Fruit fly (Drosophila melanogaster) whole organism, embryonic: ENCODE data around the gene SC35.
A peak's percentile ranks its signal among the peaks of the same experiment; 100 is the strongest.

Experiments
- Bteb2 ChIP-seq: fragments of 200-800 bp; sonication (Bioruptor generic); optimal IDR thresholded peaks from 2 replicates; lab custom pipeline; 2016; ENCODE audit warnings: missing biosample characterization, missing genetic modification characterization
- CG10267 ChIP-seq: fragments of 200-800 bp; sonication (Bioruptor generic); optimal IDR thresholded peaks from 2 replicates; lab custom pipeline; 2018; ENCODE audit warnings: missing biosample characterization, mild to moderate bottlenecking, missing genetic modification characterization, moderate library complexity
- CG11085 ChIP-seq: fragments of 200-800 bp; sonication (Bioruptor generic); IDR thresholded peaks from 2 replicates; pipeline ENCODE4 v1.3.6; 2022; ENCODE audit warnings: missing biosample characterization, missing genetic modification characterization
- CG14667 ChIP-seq: fragments of 200-800 bp; sonication (Bioruptor generic); IDR thresholded peaks from 2 replicates; pipeline ENCODE4 v1.3.6; 2022; ENCODE audit warnings: missing biosample characterization, missing genetic modification characterization
- CG15011 ChIP-seq: fragments of 200-800 bp; sonication (Bioruptor generic); optimal IDR thresholded peaks from 3 replicates; lab custom pipeline; 2018; ENCODE audit warnings: missing biosample characterization, mild to moderate bottlenecking, missing genetic modification characterization
- CG17359 ChIP-seq: fragments of 200-800 bp; sonication (Bioruptor generic); optimal IDR thresholded peaks from 3 replicates; lab custom pipeline; 2018; ENCODE audit warnings: missing biosample characterization, mild to moderate bottlenecking, missing genetic modification characterization, moderate library complexity
- CG17568 ChIP-seq: fragments of 200-800 bp; sonication (Bioruptor generic); optimal IDR thresholded peaks from 2 replicates; lab custom pipeline; 2018; ENCODE audit warnings: missing biosample characterization, mild to moderate bottlenecking, missing genetic modification characterization, moderate library complexity
- CG18476 ChIP-seq: fragments of 200-800 bp; sonication (Bioruptor generic); optimal IDR thresholded peaks from 2 replicates; lab custom pipeline; 2016; ENCODE audit warnings: missing biosample characterization, mild to moderate bottlenecking, missing genetic modification characterization
- CG18619 ChIP-seq: fragments of 200-800 bp; sonication (Bioruptor generic); optimal IDR thresholded peaks from 3 replicates; lab custom pipeline; 2017; ENCODE audit warnings: missing biosample characterization, mild to moderate bottlenecking, missing genetic modification characterization
- CG2116 ChIP-seq: fragments of 200-800 bp; sonication (Bioruptor generic); optimal IDR thresholded peaks from 3 replicates; lab custom pipeline; 2018; ENCODE audit warnings: missing biosample characterization, mild to moderate bottlenecking, missing genetic modification characterization
- CG2712 ChIP-seq: fragments of 200-800 bp; optimal IDR thresholded peaks from 3 replicates; lab custom pipeline; 2019; ENCODE audit warnings: missing biosample characterization, mild to moderate bottlenecking, missing genetic modification characterization, moderate library complexity
- CG31365 ChIP-seq: fragments of 200-800 bp; sonication (Bioruptor generic); optimal IDR thresholded peaks from 2 replicates; lab custom pipeline; 2018; ENCODE audit warnings: missing biosample characterization, mild to moderate bottlenecking, missing genetic modification characterization
- CG3838 ChIP-seq: fragments of 200-800 bp; sonication (Bioruptor generic); optimal IDR thresholded peaks from 3 replicates; lab custom pipeline; 2016; ENCODE audit warnings: missing biosample characterization, missing genetic modification characterization
- CG4328 ChIP-seq: fragments of 200-800 bp; sonication (Bioruptor generic); optimal IDR thresholded peaks from 3 replicates; lab custom pipeline; 2017; ENCODE audit warnings: missing biosample characterization, missing genetic modification reagents, missing genetic modification characterization
- CG4404 ChIP-seq: fragments of 200-800 bp; sonication (Bioruptor generic); IDR thresholded peaks from 2 replicates; pipeline ENCODE4 v1.3.6; 2022; ENCODE audit warnings: missing biosample characterization, missing genetic modification characterization
- CG5180 ChIP-seq: fragments of 200-800 bp; sonication (Bioruptor generic); optimal IDR thresholded peaks from 3 replicates; lab custom pipeline; 2017; ENCODE audit warnings: missing biosample characterization, missing genetic modification characterization, mild to moderate bottlenecking, moderate library complexity, missing genetic modification reagents
- Chrac-16 ChIP-seq: fragments of 200-800 bp; sonication (Bioruptor generic); optimal IDR thresholded peaks from 3 replicates; lab custom pipeline; 2016; ENCODE audit warnings: missing biosample characterization, missing genetic modification characterization
- D ChIP-seq, 2 experiments: fragments of 200-800 bp in 1 of 2; fragments of >200 bp in 1 of 2; sonication (Bioruptor generic) in 1 of 2; optimal IDR thresholded peaks; 2 replicates in 1 of 2; 3 replicates in 1 of 2; lab custom pipeline; 2017; ENCODE audit warnings: mild to moderate bottlenecking in 1 of 2, missing biosample characterization in 1 of 2, missing genetic modification characterization in 1 of 2, missing genetic modification reagents in 1 of 2
- HmgD ChIP-seq: fragments of 200-800 bp; sonication (Bioruptor generic); optimal IDR thresholded peaks from 3 replicates; lab custom pipeline; 2016; ENCODE audit warnings: missing biosample characterization, missing genetic modification characterization
- Hr39 ChIP-seq: fragments of >200 bp; optimal IDR thresholded peaks from 2 replicates; lab custom pipeline; 2017
- MESR4 ChIP-seq: fragments of 200-800 bp; sonication (Bioruptor generic); optimal IDR thresholded peaks from 2 replicates; lab custom pipeline; 2018; ENCODE audit warnings: missing biosample characterization, mild to moderate bottlenecking, missing genetic modification characterization, moderate library complexity
- NK7.1 ChIP-seq: fragments of 200-800 bp; sonication (Bioruptor generic); optimal IDR thresholded peaks from 3 replicates; lab custom pipeline; 2016; ENCODE audit warnings: missing biosample characterization, missing genetic modification characterization
- Opbp ChIP-seq: fragments of 200-800 bp; sonication (Bioruptor generic); IDR thresholded peaks from 3 replicates; pipeline ENCODE4 v1.3.6; 2022; ENCODE audit warnings: missing biosample characterization, missing genetic modification characterization; ENCODE audit not compliant: partially characterized antibody
- Ptx1 ChIP-seq: fragments of 200-800 bp; sonication (Bioruptor generic); IDR thresholded peaks from 2 replicates; pipeline ENCODE4 v1.3.6; 2022; ENCODE audit warnings: missing biosample characterization, missing genetic modification characterization
- Scr ChIP-seq: fragments of 200-800 bp; sonication (Bioruptor generic); IDR thresholded peaks from 2 replicates; pipeline ENCODE4 v1.3.6; 2022; ENCODE audit warnings: missing biosample characterization, missing genetic modification characterization; ENCODE audit not compliant: partially characterized antibody
- Six4 ChIP-seq: fragments of 200-800 bp; sonication (Bioruptor generic); optimal IDR thresholded peaks from 2 replicates; lab custom pipeline; 2016; ENCODE audit warnings: missing biosample characterization, missing genetic modification characterization
- Usf ChIP-seq: fragments of 200-800 bp; sonication (Bioruptor generic); optimal IDR thresholded peaks from 2 replicates; lab custom pipeline; 2017; ENCODE audit warnings: missing genotype, missing biosample characterization, missing genetic modification characterization
- ab ChIP-seq: fragments of 200-800 bp; sonication (Bioruptor generic); optimal IDR thresholded peaks from 2 replicates; lab custom pipeline; 2016; ENCODE audit warnings: missing biosample characterization, missing genetic modification characterization
- abd-A ChIP-seq: fragments of 200-800 bp; sonication (Bioruptor generic); optimal IDR thresholded peaks from 3 replicates; lab custom pipeline; 2019; ENCODE audit warnings: missing biosample characterization, mild to moderate bottlenecking, missing genetic modification characterization, moderate library complexity
- ap ChIP-seq: fragments of 200-800 bp; sonication (Bioruptor generic); IDR thresholded peaks from 2 replicates; pipeline ENCODE4 v1.3.6; 2022; ENCODE audit warnings: missing biosample characterization, missing genetic modification characterization
- da ChIP-seq: fragments of 200-800 bp; sonication (Bioruptor generic); optimal IDR thresholded peaks from 2 replicates; lab custom pipeline; 2016; ENCODE audit warnings: missing biosample characterization, missing genetic modification characterization
- dmrt11E ChIP-seq: fragments of 200-800 bp; sonication (Bioruptor generic); optimal IDR thresholded peaks from 3 replicates; lab custom pipeline; 2018; ENCODE audit warnings: missing biosample characterization, mild to moderate bottlenecking, missing genetic modification characterization, moderate library complexity
- emc ChIP-seq: fragments of 200-800 bp; sonication (Bioruptor generic); optimal IDR thresholded peaks from 2 replicates; lab custom pipeline; 2016; ENCODE audit warnings: missing biosample characterization, missing genetic modification characterization
- esg ChIP-seq: fragments of 200-800 bp; sonication (Bioruptor generic); conservative IDR thresholded peaks from 2 replicates; pipeline ENCODE4 v1.3.6; 2022; ENCODE audit warnings: missing biosample characterization, missing genetic modification characterization
- eve ChIP-seq, 2 experiments: fragments of >200 bp; optimal IDR thresholded peaks; 2 replicates each; lab custom pipeline; 2017; ENCODE audit warnings: missing biosample characterization in 2 of 2, missing genetic modification characterization in 2 of 2
- eyg ChIP-seq: fragments of 200-800 bp; sonication (Bioruptor generic); optimal IDR thresholded peaks from 3 replicates; lab custom pipeline; 2016; ENCODE audit warnings: missing biosample characterization, missing genetic modification characterization
- fu2 ChIP-seq: fragments of 200-800 bp; sonication (Bioruptor generic); optimal IDR thresholded peaks from 2 replicates; lab custom pipeline; 2016; ENCODE audit warnings: missing biosample characterization, missing genetic modification characterization
- gsb-n ChIP-seq: fragments of 200-800 bp; sonication (Bioruptor generic); optimal IDR thresholded peaks from 3 replicates; lab custom pipeline; 2018; ENCODE audit warnings: missing biosample characterization, mild to moderate bottlenecking, missing genetic modification characterization
- hb ChIP-seq: fragments of 200-800 bp; sonication (Bioruptor generic); IDR thresholded peaks from 3 replicates; pipeline ENCODE4 v1.3.6; 2022; ENCODE audit warnings: missing biosample characterization, missing genetic modification characterization; ENCODE audit not compliant: partially characterized antibody
- lov ChIP-seq, 2 experiments: fragments of 200-800 bp in 1 of 2; fragments of >200 bp in 1 of 2; sonication (Bioruptor generic) in 1 of 2; IDR thresholded peaks in 1 of 2; optimal IDR thresholded peaks in 1 of 2; 2 replicates in 1 of 2; 3 replicates in 1 of 2; pipeline versions ENCODE4 v1.3.6 to Lab custom; 2017 to 2022; ENCODE audit warnings: missing biosample characterization in 1 of 2, missing genetic modification characterization in 1 of 2
- oc ChIP-seq: fragments of 200-800 bp; sonication (Bioruptor generic); optimal IDR thresholded peaks from 2 replicates; lab custom pipeline; 2018; ENCODE audit warnings: missing biosample characterization, mild to moderate bottlenecking, missing genetic modification characterization, moderate library complexity
- p53 ChIP-seq: fragments of 200-800 bp; sonication (Bioruptor generic); optimal IDR thresholded peaks from 2 replicates; lab custom pipeline; 2016; ENCODE audit warnings: missing biosample characterization, missing genetic modification characterization
- repo ChIP-seq: fragments of 200-800 bp; sonication (Bioruptor generic); optimal IDR thresholded peaks from 2 replicates; lab custom pipeline; 2016; ENCODE audit warnings: missing biosample characterization, missing genetic modification characterization
- run ChIP-seq: fragments of 200-800 bp; sonication (Bioruptor generic); optimal IDR thresholded peaks from 3 replicates; lab custom pipeline; 2018; ENCODE audit warnings: missing biosample characterization, mild to moderate bottlenecking, missing genetic modification characterization
- sim ChIP-seq: fragments of 200-800 bp; sonication (Bioruptor generic); IDR thresholded peaks from 2 replicates; pipeline ENCODE4 v1.3.6; 2022; ENCODE audit warnings: missing biosample characterization, missing genetic modification characterization
- ssp ChIP-seq: fragments of 200-800 bp; sonication (Bioruptor generic); IDR thresholded peaks from 2 replicates; pipeline ENCODE4 v1.3.6; 2022; ENCODE audit warnings: missing biosample characterization, missing genetic modification characterization
- tx ChIP-seq: fragments of 200-800 bp; sonication (Bioruptor generic); optimal IDR thresholded peaks from 2 replicates; lab custom pipeline; 2016; ENCODE audit warnings: missing biosample characterization, missing genetic modification characterization
- zf30C ChIP-seq: fragments of 200-800 bp; sonication (Bioruptor generic); optimal IDR thresholded peaks from 3 replicates; lab custom pipeline; 2018; ENCODE audit warnings: missing biosample characterization, mild to moderate bottlenecking, missing genetic modification characterization

Gene SC35

dm6 chr2L:12433712-12434534 is 542 bp downstream of the SC35 start, which contains the start of gene eRF3 (continued):
- TF ChIP-seq dmrt11E = peak; percentile 85
- TF ChIP-seq CG2116 (GFP tag; lab: Kevin White, UChicago) = peak; percentile 80
- no peak for TF ChIP-seq Hr39 (lab: Kevin White, UChicago)
- TF ChIP-seq CG31365 (tag; lab: Kevin White, UChicago) = no peak
- TF ChIP-seq CG10267 (tag; lab: Kevin White, UChicago) = peak; percentile 80
- no peak for TF ChIP-seq run
- TF ChIP-seq eve (GFP tag; optimal IDR thresholded peaks at IDR 0.05; lab: Kevin White, UChicago) = no peak
- TF ChIP-seq Usf (GFP tag; lab: Kevin White, UChicago) = peak; percentile 51
- peak; percentile 20 for TF ChIP-seq CG15011
- TF ChIP-seq CG18619 = peak; percentile 63
- TF ChIP-seq repo (GFP tag; lab: Kevin White, UChicago) = no peak
- no peak for TF ChIP-seq emc
- TF ChIP-seq Six4 (GFP tag; lab: Kevin White, UChicago) = peak; percentile 72
- TF ChIP-seq ab (GFP tag; lab: Kevin White, UChicago) = no peak
- no peak for TF ChIP-seq NK7.1 (GFP tag; lab: Kevin White, UChicago)
- peak; percentile 66; the same call in 1 of the 2 replicates for TF ChIP-seq CG11085 (GFP tag; lab: Robert Waterston, UW)
- TF ChIP-seq esg (GFP tag; lab: Robert Waterston, UW) = peak; percentile 79
- TF ChIP-seq tx (GFP tag; lab: Kevin White, UChicago) = no peak
- no peak for TF ChIP-seq lov (optimal IDR thresholded peaks at IDR 0.05; lab: Kevin White, UChicago)
- TF ChIP-seq lov (GFP tag; IDR thresholded peaks at IDR 0.05; lab: Robert Waterston, UW) = 0 out of 3 replicates have a peak, but pooled peaks have one; percentile 53
- TF ChIP-seq zf30C (GFP tag; lab: Kevin White, UChicago) = no peak
- no peak for TF ChIP-seq da (GFP tag; lab: Kevin White, UChicago)
- TF ChIP-seq gsb-n (tag; lab: Kevin White, UChicago) = peak; percentile 71
- TF ChIP-seq CG14667 = peak; percentile 73
- peak; percentile 55 for TF ChIP-seq Scr (GFP tag; lab: Robert Waterston, UW)
- peak; percentile 69 for TF ChIP-seq CG4404 (GFP tag; lab: Robert Waterston, UW)
- peak; percentile 87 for TF ChIP-seq Ptx1 (GFP tag; lab: Robert Waterston, UW)
- TF ChIP-seq MESR4 (GFP tag; lab: Kevin White, UChicago) = peak; percentile 98
- no peak for TF ChIP-seq CG3838 (GFP tag; lab: Kevin White, UChicago)
- TF ChIP-seq CG5180 (GFP tag; lab: Kevin White, UChicago) = peak; percentile 31
- TF ChIP-seq HmgD (GFP tag; lab: Kevin White, UChicago) = no peak
- no peak for TF ChIP-seq abd-A (tag; lab: Kevin White, UChicago)
- peak; percentile 72 for TF ChIP-seq ssp (GFP tag; lab: Robert Waterston, UW)
- TF ChIP-seq D (optimal IDR thresholded peaks at IDR 0.05; lab: Kevin White, UChicago) = peak; percentile 79
- TF ChIP-seq D (GFP tag; optimal IDR thresholded peaks at IDR 0.05; lab: Kevin White, UChicago) = peak; percentile 55
- peak; percentile 41 for TF ChIP-seq CG18476
- peak; percentile 91 for TF ChIP-seq CG2712
- TF ChIP-seq ap = peak; percentile 53
- no peak for TF ChIP-seq p53 (GFP tag; lab: Kevin White, UChicago)
- 0 out of 3 replicates have a peak, but pooled peaks have one; percentile 44 for TF ChIP-seq hb
- 0 out of 3 replicates have a peak, but pooled peaks have one; percentile 29 for TF ChIP-seq Opbp (GFP tag; lab: Robert Waterston, UW)
- no peak for TF ChIP-seq Bteb2 (GFP tag; lab: Kevin White, UChicago)
- TF ChIP-seq oc (tag; lab: Kevin White, UChicago) = peak; percentile 48
- TF ChIP-seq CG17359 (tag; lab: Kevin White, UChicago) = peak; percentile 72
- peak; percentile 76 for TF ChIP-seq Chrac-16 (GFP tag; lab: Kevin White, UChicago)
- no peak for TF ChIP-seq eyg (GFP tag; lab: Kevin White, UChicago)
- peak; percentile 61 for TF ChIP-seq CG4328 (GFP tag; lab: Kevin White, UChicago)
- TF ChIP-seq CG17568 (GFP tag; lab: Kevin White, UChicago) = no peak
- peak; percentile 5 for TF ChIP-seq fu2
- TF ChIP-seq sim (GFP tag; lab: Robert Waterston, UW) = no peak
